Fruit fly (Drosophila melanogaster) whole organism, pupa: Measurements from ENCODE around the gene Klp67A.
A peak's percentile ranks its signal among the peaks of the same experiment; 100 is the strongest.

Experiments used
- CG10348 ChIP-seq: fragments of 200-800 bp; sonication (Bioruptor generic); IDR thresholded peaks from 2 replicates; pipeline ENCODE4 v1.3.6; 2022; ENCODE audit warnings: missing biosample characterization, missing genetic modification characterization
- CG12605 ChIP-seq: fragments of 200-800 bp; sonication (Bioruptor generic); IDR thresholded peaks from 2 replicates; pipeline ENCODE4 v1.3.6; 2022; ENCODE audit warnings: missing biosample characterization, missing genetic modification characterization
- CG13204 ChIP-seq: fragments of 200-800 bp; sonication (Bioruptor generic); optimal IDR thresholded peaks from 2 replicates; lab custom pipeline; 2018; ENCODE audit warnings: missing biosample characterization, mild to moderate bottlenecking, missing genetic modification characterization, moderate library complexity
- CG14655 ChIP-seq: fragments of 200-800 bp; sonication (Bioruptor generic); optimal IDR thresholded peaks from 3 replicates; lab custom pipeline; 2017; ENCODE audit warnings: mild to moderate bottlenecking, missing biosample characterization, missing genetic modification reagents, missing genetic modification characterization
- CG15710 ChIP-seq: fragments of 200-800 bp; sonication (Bioruptor generic); optimal IDR thresholded peaks from 2 replicates; lab custom pipeline; 2018; ENCODE audit warnings: missing biosample characterization, mild to moderate bottlenecking, missing genetic modification characterization, moderate library complexity
- CG17806 ChIP-seq: fragments of 200-800 bp; sonication (Bioruptor generic); optimal IDR thresholded peaks from 2 replicates; lab custom pipeline; 2018; ENCODE audit warnings: missing biosample characterization, mild to moderate bottlenecking, missing genetic modification characterization, moderate library complexity
- CG32121 ChIP-seq: fragments of 200-800 bp; sonication (Bioruptor generic); IDR thresholded peaks from 2 replicates; pipeline ENCODE4 v1.3.6; 2022; ENCODE audit warnings: missing biosample characterization, missing genetic modification characterization
- CG34367 ChIP-seq: fragments of 200-800 bp; sonication (Bioruptor generic); optimal IDR thresholded peaks from 2 replicates; lab custom pipeline; 2018; ENCODE audit warnings: missing biosample characterization, mild to moderate bottlenecking, missing genetic modification characterization
- CG4496 ChIP-seq: fragments of 200-800 bp; sonication (Bioruptor generic); IDR thresholded peaks from 3 replicates; pipeline ENCODE4 v1.3.6; 2022; ENCODE audit warnings: missing biosample characterization, missing genetic modification characterization
- CG8159 ChIP-seq: fragments of 200-800 bp; sonication (Bioruptor generic); optimal IDR thresholded peaks from 3 replicates; lab custom pipeline; 2018; ENCODE audit warnings: missing biosample characterization, mild to moderate bottlenecking, missing genetic modification characterization, moderate library complexity
- CG8301 ChIP-seq: fragments of 200-800 bp; sonication (Bioruptor generic); optimal IDR thresholded peaks from 2 replicates; lab custom pipeline; 2018; ENCODE audit warnings: missing biosample characterization, mild to moderate bottlenecking, missing genetic modification characterization
- CG9948 ChIP-seq: fragments of 200-800 bp; sonication (Bioruptor generic); optimal IDR thresholded peaks from 2 replicates; lab custom pipeline; 2018; ENCODE audit warnings: missing biosample characterization, mild to moderate bottlenecking, missing genetic modification characterization, moderate library complexity
- D1 ChIP-seq: fragments of 200-800 bp; sonication (Bioruptor generic); optimal IDR thresholded peaks from 2 replicates; lab custom pipeline; 2018; ENCODE audit warnings: missing biosample characterization, mild to moderate bottlenecking, missing genetic modification characterization, moderate library complexity
- EcR ChIP-seq: fragments of 200-800 bp; sonication (Bioruptor generic); optimal IDR thresholded peaks from 3 replicates; lab custom pipeline; 2019; ENCODE audit warnings: missing biosample characterization, missing genetic modification characterization, mild to moderate bottlenecking, moderate library complexity, missing genetic modification reagents
- Ets98B ChIP-seq: fragments of 200-800 bp; sonication (Bioruptor generic); IDR thresholded peaks from 2 replicates; pipeline ENCODE4 v1.3.6; 2022; ENCODE audit warnings: missing biosample characterization, missing genetic modification characterization
- Pif1A ChIP-seq: fragments of 200-800 bp; sonication (Bioruptor generic); optimal IDR thresholded peaks from 3 replicates; lab custom pipeline; 2016; ENCODE audit warnings: missing biosample characterization, missing genetic modification characterization
- Pif1B ChIP-seq: fragments of 200-800 bp; sonication (Bioruptor generic); optimal IDR thresholded peaks from 3 replicates; lab custom pipeline; 2016; ENCODE audit warnings: missing biosample characterization, missing genetic modification characterization
- Snoo ChIP-seq: fragments of 200-800 bp; sonication (Bioruptor generic); optimal IDR thresholded peaks from 3 replicates; lab custom pipeline; 2017; ENCODE audit warnings: missing biosample characterization, mild to moderate bottlenecking, missing genetic modification characterization, inconsistent platforms
- fd96Ca ChIP-seq: fragments of 200-800 bp; sonication (Bioruptor generic); IDR thresholded peaks from 3 replicates; pipeline ENCODE4 v1.3.6; 2022; ENCODE audit warnings: missing biosample characterization, missing genetic modification characterization
- gl ChIP-seq: fragments of 200-800 bp; sonication (Bioruptor generic); optimal IDR thresholded peaks from 2 replicates; lab custom pipeline; 2018; ENCODE audit warnings: missing biosample characterization, mild to moderate bottlenecking, missing genetic modification characterization
- rn ChIP-seq: fragments of 200-800 bp; sonication (Bioruptor generic); IDR thresholded peaks from 2 replicates; pipeline ENCODE4 v1.3.6; 2022; ENCODE audit warnings: missing biosample characterization, missing genetic modification characterization

Gene Klp67A

dm6 chr3L:9358713-9359040, 8.2 kb downstream of the Klp67A start, which contains the start of the genes UGP and Svip:
UGP (minus strand) TSS chr3L:9358935.
Svip (plus strand) TSS chr3L:9358999.
- TF ChIP-seq CG32121 (GFP tag; lab: Robert Waterston, UW) (peak; percentile 56), CG17806 (tag; lab: Kevin White, UChicago) (peak; percentile 4), EcR (no peak), Pif1A (GFP tag; lab: Kevin White, UChicago) (peak; percentile 27), Ets98B (GFP tag; lab: Robert Waterston, UW) (peak; percentile 68), CG8159 (tag; lab: Kevin White, UChicago) (no peak), Pif1B (GFP tag; lab: Kevin White, UChicago) (peak; percentile 47), gl (tag; lab: Kevin White, UChicago) (peak; percentile 21), CG4496 (peak; percentile 68; the same call in 2 of the 3 replicates), CG8301 (peak; percentile 17), D1 (tag; lab: Kevin White, UChicago) (no peak), CG15710 (tag; lab: Kevin White, UChicago) (peak; percentile 3), CG13204 (GFP tag; lab: Kevin White, UChicago) (no peak), CG12605 (GFP tag; lab: Robert Waterston, UW) (peak; percentile 55; the same call in 1 of the 2 replicates), fd96Ca (GFP tag; lab: Robert Waterston, UW) (peak; percentile 73), CG9948 (tag; lab: Kevin White, UChicago) (no peak)
- TF ChIP-seq, all 21 proteins: peak for 11

- TF ChIP-seq CG10348 (GFP tag; lab: Robert Waterston, UW) (no peak), CG14655 (GFP tag; lab: Kevin White, UChicago) (peak; percentile 71), CG12605 (GFP tag; lab: Robert Waterston, UW) (peak; percentile 72), CG17806 (tag; lab: Kevin White, UChicago) (peak; percentile 31), CG32121 (GFP tag; lab: Robert Waterston, UW) (peak; percentile 51; the same call in 1 of the 2 replicates), CG13204 (GFP tag; lab: Kevin White, UChicago) (no peak), Pif1A (GFP tag; lab: Kevin White, UChicago) (peak; percentile 18), EcR (no peak), Ets98B (GFP tag; lab: Robert Waterston, UW) (peak; percentile 53), CG4496 (peak; percentile 65), D1 (tag; lab: Kevin White, UChicago) (no peak), fd96Ca (GFP tag; lab: Robert Waterston, UW) (no peak), CG34367 (tag; lab: Kevin White, UChicago) (peak; percentile 21), CG8301 (peak; percentile 30), CG8159 (tag; lab: Kevin White, UChicago) (peak; percentile 31), Pif1B (GFP tag; lab: Kevin White, UChicago) (peak; percentile 51), Snoo (tag; lab: Kevin White, UChicago) (no peak), rn (no peak), CG9948 (tag; lab: Kevin White, UChicago) (peak; percentile 11), CG15710 (tag; lab: Kevin White, UChicago) (peak; percentile 52), gl (tag; lab: Kevin White, UChicago) (peak; percentile 75)
These were observed 8.8 kb downstream of the Klp67A start for dm6 chr3L:9357830-9358712.

- TF ChIP-seq CG14655 (GFP tag; lab: Kevin White, UChicago): no peak
- TF ChIP-seq CG4496: no peak
- peak; percentile 65 for TF ChIP-seq EcR
- no peak for TF ChIP-seq CG32121 (GFP tag; lab: Robert Waterston, UW)
- no peak for TF ChIP-seq D1 (tag; lab: Kevin White, UChicago)
- no peak for TF ChIP-seq CG9948 (tag; lab: Kevin White, UChicago)
These were observed 10.6 kb downstream of the Klp67A start for dm6 chr3L:9356138-9356753.

DNA sequence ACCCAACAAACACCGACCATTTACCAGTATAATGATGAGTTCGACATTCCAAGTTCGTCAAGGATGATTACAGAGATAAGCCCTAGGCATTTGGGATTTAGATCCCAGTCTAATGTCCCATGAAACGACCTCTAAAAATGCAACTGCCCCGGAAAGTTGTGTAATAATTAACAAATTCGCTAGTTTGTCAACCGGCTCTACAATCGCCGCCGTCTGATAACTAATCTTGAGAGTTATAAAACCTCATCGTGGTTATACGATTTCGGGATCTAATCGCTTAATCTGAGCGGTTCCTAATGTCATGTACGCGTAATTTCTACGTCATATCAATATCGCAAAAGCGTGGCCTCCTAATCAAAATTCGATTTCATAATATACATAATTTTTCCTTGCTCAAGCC, 11.3 kb downstream of the Klp67A start:
- TF ChIP-seq gl (tag; lab: Kevin White, UChicago): no peak
- TF ChIP-seq EcR: no peak
- TF ChIP-seq Ets98B (GFP tag; lab: Robert Waterston, UW): no peak
- TF ChIP-seq CG17806 (tag; lab: Kevin White, UChicago): no peak
- TF ChIP-seq rn: no peak
- no peak for TF ChIP-seq Snoo (tag; lab: Kevin White, UChicago)
- TF ChIP-seq CG8159 (tag; lab: Kevin White, UChicago): no peak
- TF ChIP-seq CG34367 (tag; lab: Kevin White, UChicago): no peak
- TF ChIP-seq CG9948 (tag; lab: Kevin White, UChicago): no peak
- no peak for TF ChIP-seq D1 (tag; lab: Kevin White, UChicago)
- no peak for TF ChIP-seq CG14655 (GFP tag; lab: Kevin White, UChicago)
- no peak for TF ChIP-seq Pif1A (GFP tag; lab: Kevin White, UChicago)

DNA sequence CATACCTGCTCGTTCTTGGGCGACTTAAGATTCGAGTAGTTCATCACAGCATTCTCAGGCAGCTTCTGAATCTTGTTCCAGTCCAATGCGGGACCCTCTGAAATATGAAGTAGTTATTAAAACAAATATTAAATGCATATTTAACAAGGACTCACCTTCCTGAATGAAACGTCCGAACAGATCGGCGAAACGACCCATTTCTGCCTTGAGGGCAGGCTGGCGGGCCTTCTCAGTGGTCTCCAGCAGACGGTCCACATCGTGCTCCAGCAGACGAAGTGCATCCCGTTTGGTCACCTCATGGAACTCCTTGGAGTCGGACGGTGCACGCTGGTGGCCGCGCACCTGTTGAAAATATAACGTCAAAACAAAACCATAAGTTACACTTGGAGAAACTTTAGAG, 13.1 kb downstream of the Klp67A start, which contains the start of gene CG32040:
Gene CG32040 (plus strand): TSS at position 301 of the 400 bp plus-strand sequence.
- no peak for TF ChIP-seq D1 (tag; lab: Kevin White, UChicago)
- no peak for TF ChIP-seq rn
- no peak for TF ChIP-seq CG8301
- no peak for TF ChIP-seq CG10348 (GFP tag; lab: Robert Waterston, UW)
- no peak for TF ChIP-seq CG14655 (GFP tag; lab: Kevin White, UChicago)
- no peak for TF ChIP-seq Pif1A (GFP tag; lab: Kevin White, UChicago)
- TF ChIP-seq EcR: no peak
- TF ChIP-seq Snoo (tag; lab: Kevin White, UChicago): no peak
- no peak for TF ChIP-seq CG8159 (tag; lab: Kevin White, UChicago)
- no peak for TF ChIP-seq CG9948 (tag; lab: Kevin White, UChicago)
- no peak for TF ChIP-seq CG15710 (tag; lab: Kevin White, UChicago)
- TF ChIP-seq CG4496: no peak
- no peak for TF ChIP-seq CG17806 (tag; lab: Kevin White, UChicago)
- TF ChIP-seq Ets98B (GFP tag; lab: Robert Waterston, UW): no peak
- TF ChIP-seq, all 21 proteins: peak for 0
